Worm (Caenorhabditis elegans): Measurements from ENCODE around the gene T04A8.8.

The T04A8.8 gene

ce11 chrIII:4695057-4695456 is 1.3 kb downstream of the T04A8.8 start, which contains the start of gene T04A8.7:
TSS of gene T04A8.7 (plus strand) at chrIII:4695357.
- TF ChIP-seq egl-18 (GFP tag; IDR thresholded peaks at IDR 0.05) (no peak), attf-3 (GFP tag; conservative IDR thresholded peaks at IDR 0.05) (no peak), unc-130 (GFP tag; optimal IDR thresholded peaks at IDR 0.05) (no peak), hlh-12 (tag; optimal IDR thresholded peaks at IDR 0.05) (no peak), ama-1 (optimal IDR thresholded peaks at IDR 0.05) (no peak), ama-1 (GFP tag; optimal IDR thresholded peaks at IDR 0.05) (peak in 1 of 2 experiments; percentile 18), ztf-18 (tag; optimal IDR thresholded peaks at IDR 0.05) (peak; percentile 29), ekl-4 (GFP tag; IDR thresholded peaks at IDR 0.05) (0 out of 2 replicates have a peak, but pooled peaks have one; percentile 20)

ce11 chrIII:4696903-4697302 is 3.1 kb downstream of the T04A8.8 start:
- TF ChIP-seq ama-1 (optimal IDR thresholded peaks at IDR 0.05) (no peak), ama-1 (GFP tag; optimal IDR thresholded peaks at IDR 0.05) (no peak), zfh-2 (GFP tag; conservative IDR thresholded peaks at IDR 0.05) (no peak), bed-1 (GFP tag; IDR thresholded peaks at IDR 0.05) (no peak), F57C9.4 (tag; optimal IDR thresholded peaks at IDR 0.05) (no peak), mel-28 (tag; optimal IDR thresholded peaks at IDR 0.05; ENCODE audit: borderline replicate concordance) (no peak), egrh-3 (GFP tag; IDR thresholded peaks at IDR 0.05) (no peak), mxl-1 (tag; optimal IDR thresholded peaks at IDR 0.05) (no peak), rec-8 (tag; optimal IDR thresholded peaks at IDR 0.05) (no peak), ztf-25 (GFP tag; IDR thresholded peaks at IDR 0.05) (no peak), C06A6.2 (GFP tag; conservative IDR thresholded peaks at IDR 0.05) (no peak)

- TF ChIP-seq B0019.2 (GFP tag; conservative IDR thresholded peaks at IDR 0.05) (no peak), F55B11.4 (tag; optimal IDR thresholded peaks at IDR 0.05; ENCODE audit: borderline replicate concordance, insufficient read depth) (no peak), egl-18 (GFP tag; IDR thresholded peaks at IDR 0.05) (no peak), madf-8 (GFP tag; conservative IDR thresholded peaks at IDR 0.05) (no peak), F10E7.11 (tag; optimal IDR thresholded peaks at IDR 0.05) (no peak), nhr-80 (tag; optimal IDR thresholded peaks at IDR 0.05) (no peak), somi-1 (GFP tag; optimal IDR thresholded peaks at IDR 0.05) (no peak), lir-1 (GFP tag; conservative IDR thresholded peaks at IDR 0.05) (no peak), hsf-1 (GFP tag; IDR thresholded peaks at IDR 0.05) (no peak), dpff-1 (tag; optimal IDR thresholded peaks at IDR 0.05) (no peak), unc-130 (GFP tag; optimal IDR thresholded peaks at IDR 0.05) (no peak)
Measured at ce11 chrIII:4697819-4698218, 4.0 kb downstream of the T04A8.8 start, which contains the start of gene dnj-18. TSS of gene dnj-18 (plus strand) at chrIII:4698119.

- no peak for TF ChIP-seq tbp1 (GFP tag; optimal IDR thresholded peaks at IDR 0.05)
- no peak for TF ChIP-seq nhr-120 (GFP tag; IDR thresholded peaks at IDR 0.05)
- no peak for TF ChIP-seq snpc-4 (GFP tag; optimal IDR thresholded peaks at IDR 0.05)
- no peak for TF ChIP-seq snpc-4 (tag; optimal IDR thresholded peaks at IDR 0.05)
- no peak for TF ChIP-seq C17E4.6 (GFP tag; IDR thresholded peaks at IDR 0.05)
- TF ChIP-seq ama-1 (optimal IDR thresholded peaks at IDR 0.05), result no peak
- no peak for TF ChIP-seq ama-1 (GFP tag; optimal IDR thresholded peaks at IDR 0.05)
- TF ChIP-seq T07F8.4 (tag; optimal IDR thresholded peaks at IDR 0.05), result no peak
- TF ChIP-seq nfyb-1 (GFP tag; IDR thresholded peaks at IDR 0.05), result no peak
- TF ChIP-seq F57A8.1 (GFP tag; optimal IDR thresholded peaks at IDR 0.05), result no peak
- no peak for TF ChIP-seq B0336.3 (GFP tag; IDR thresholded peaks at IDR 0.05)
- TF ChIP-seq pha-4 (tag; optimal IDR thresholded peaks at IDR 0.05), result no peak
- TF ChIP-seq mcd-1 (GFP tag; IDR thresholded peaks at IDR 0.05), result no peak
Measured at ce11 chrIII:4699922-4700321, 6.1 kb downstream of the T04A8.8 start, which contains the start of gene sel-13. TSS of gene sel-13 (minus strand) at chrIII:4700224.

All from whole organism, young adult.